Fruit fly (Drosophila melanogaster) whole organism, prepupa: ENCODE measurements around the gene Cen.

Experiments
- CG11902 ChIP-seq: fragments of 200-800 bp; sonication (Bioruptor generic); optimal IDR thresholded peaks from 3 replicates; lab custom pipeline; 2016; ENCODE audit warnings: missing biosample characterization, missing genetic modification characterization
- CG15336 ChIP-seq: fragments of 200-800 bp; sonication (Bioruptor generic); IDR thresholded peaks from 2 replicates; pipeline ENCODE4 v1.3.6; 2022; ENCODE audit warnings: missing biosample characterization, missing genetic modification characterization
- CG16779 ChIP-seq: fragments of 200-800 bp; sonication (Bioruptor generic); optimal IDR thresholded peaks from 3 replicates; lab custom pipeline; 2017; ENCODE audit warnings: missing biosample characterization, mild to moderate bottlenecking, missing genetic modification characterization
- CG3032 ChIP-seq: fragments of 200-800 bp; optimal IDR thresholded peaks from 2 replicates; lab custom pipeline; 2019; ENCODE audit warnings: missing biosample characterization, mild to moderate bottlenecking, missing genetic modification characterization, moderate library complexity
- CG31627 ChIP-seq: fragments of 200-800 bp; sonication (Bioruptor generic); optimal IDR thresholded peaks from 3 replicates; lab custom pipeline; 2016; ENCODE audit warnings: missing biosample characterization, missing genetic modification characterization
- CG32006 ChIP-seq: fragments of 200-800 bp; sonication (Bioruptor generic); optimal IDR thresholded peaks from 3 replicates; lab custom pipeline; 2017; ENCODE audit warnings: missing biosample characterization, mild to moderate bottlenecking, missing genetic modification characterization
- CG34406 ChIP-seq: fragments of 200-800 bp; sonication (Bioruptor generic); optimal IDR thresholded peaks from 3 replicates; lab custom pipeline; 2016; ENCODE audit warnings: missing biosample characterization, missing genetic modification characterization
- CG3919 ChIP-seq: fragments of 200-800 bp; sonication (Bioruptor generic); optimal IDR thresholded peaks from 3 replicates; lab custom pipeline; 2016; ENCODE audit warnings: missing biosample characterization, missing genetic modification characterization
- CG4318 ChIP-seq: fragments of 200-800 bp; sonication (Bioruptor generic); optimal IDR thresholded peaks from 3 replicates; lab custom pipeline; 2017; ENCODE audit warnings: missing biosample characterization, mild to moderate bottlenecking, missing genetic modification characterization
- CG6163 ChIP-seq: fragments of 200-800 bp; sonication (Bioruptor generic); IDR thresholded peaks from 3 replicates; pipeline ENCODE4 v1.3.6; 2022; ENCODE audit warnings: missing biosample characterization, missing genetic modification characterization
- CG6276 ChIP-seq: fragments of 200-800 bp; sonication (Bioruptor generic); optimal IDR thresholded peaks from 2 replicates; lab custom pipeline; 2017; ENCODE audit warnings: missing biosample characterization, mild to moderate bottlenecking, missing genetic modification characterization
- CG6808 ChIP-seq: fragments of 200-800 bp; sonication (Bioruptor generic); optimal IDR thresholded peaks from 3 replicates; lab custom pipeline; 2017; ENCODE audit warnings: missing biosample characterization, missing genetic modification characterization, mild to moderate bottlenecking, moderate library complexity, missing genetic modification reagents
- CG8119 ChIP-seq: fragments of 200-800 bp; sonication (Bioruptor generic); IDR thresholded peaks from 3 replicates; pipeline ENCODE4 v1.3.6; 2022; ENCODE audit warnings: missing biosample characterization, missing genetic modification characterization
- CG8319 ChIP-seq: fragments of 200-800 bp; sonication (Bioruptor generic); optimal IDR thresholded peaks from 3 replicates; lab custom pipeline; 2016; ENCODE audit warnings: missing biosample characterization, missing genetic modification characterization
- CG8632 ChIP-seq: fragments of 200-800 bp; sonication (Bioruptor generic); optimal IDR thresholded peaks from 3 replicates; lab custom pipeline; 2016; ENCODE audit warnings: missing biosample characterization, missing genetic modification characterization
- CG9139 ChIP-seq: fragments of 200-800 bp; sonication (Bioruptor generic); optimal IDR thresholded peaks from 3 replicates; lab custom pipeline; 2017; ENCODE audit warnings: missing biosample characterization, mild to moderate bottlenecking, missing genetic modification characterization
- Eip75B ChIP-seq: fragments of 200-800 bp; sonication (Bioruptor generic); optimal IDR thresholded peaks from 3 replicates; lab custom pipeline; 2016; ENCODE audit warnings: missing biosample characterization, missing genetic modification characterization
- Eip78C ChIP-seq: fragments of 200-800 bp; sonication (Bioruptor generic); peaks from one replicate; lab custom pipeline; 2016; ENCODE audit warnings: missing biosample characterization, missing genetic modification characterization
- Eip93F ChIP-seq: fragments of 200-800 bp; sonication (Bioruptor generic); optimal IDR thresholded peaks from 2 replicates; lab custom pipeline; 2016; ENCODE audit warnings: missing biosample characterization, mild to moderate bottlenecking, missing genetic modification characterization
- Ets96B ChIP-seq: fragments of 200-800 bp; optimal IDR thresholded peaks from 2 replicates; lab custom pipeline; 2019; ENCODE audit warnings: missing biosample characterization, mild to moderate bottlenecking, missing genetic modification characterization, moderate library complexity
- Gug ChIP-seq: fragments of 200-800 bp; sonication (Bioruptor generic); IDR thresholded peaks from 2 replicates; pipeline ENCODE4 v1.3.6; 2022; ENCODE audit warnings: missing biosample characterization, missing genetic modification characterization
- Hr38 ChIP-seq: sonication (Bioruptor generic); optimal IDR thresholded peaks from 2 replicates; lab custom pipeline; 2016; ENCODE audit warnings: missing biosample characterization, missing genetic modification characterization
- Hr39 ChIP-seq: fragments of 200-800 bp; sonication (Bioruptor generic); optimal IDR thresholded peaks from 2 replicates; lab custom pipeline; 2016; ENCODE audit warnings: missing biosample characterization, missing genetic modification characterization
- Hr4 ChIP-seq: fragments of 200-800 bp; sonication (Bioruptor generic); optimal IDR thresholded peaks from 3 replicates; lab custom pipeline; 2016; ENCODE audit warnings: missing biosample characterization, missing genetic modification characterization
- Lpt ChIP-seq: fragments of 200-800 bp; sonication (Bioruptor generic); optimal IDR thresholded peaks from 3 replicates; lab custom pipeline; 2016; ENCODE audit warnings: missing biosample characterization, missing genetic modification characterization
- Met ChIP-seq: fragments of 200-800 bp; sonication (Bioruptor generic); optimal IDR thresholded peaks from 3 replicates; lab custom pipeline; 2016; ENCODE audit warnings: missing biosample characterization, missing genetic modification characterization
- Smox ChIP-seq: fragments of 200-800 bp; sonication (Bioruptor generic); optimal IDR thresholded peaks from 3 replicates; lab custom pipeline; 2016; ENCODE audit warnings: missing biosample characterization, missing genetic modification characterization
- Sox14 ChIP-seq: fragments of 200-800 bp; sonication (Bioruptor generic); optimal IDR thresholded peaks from 3 replicates; lab custom pipeline; 2016; ENCODE audit warnings: missing biosample characterization, missing genetic modification characterization
- Sox15 ChIP-seq: fragments of 200-800 bp; sonication (Bioruptor generic); optimal IDR thresholded peaks from 3 replicates; lab custom pipeline; 2016; ENCODE audit warnings: missing biosample characterization, missing genetic modification characterization
- achi ChIP-seq: fragments of 200-800 bp; sonication (Bioruptor generic); optimal IDR thresholded peaks from 3 replicates; lab custom pipeline; 2016; ENCODE audit warnings: missing biosample characterization, missing genetic modification characterization
- acj6 ChIP-seq: fragments of 200-800 bp; sonication (Bioruptor generic); optimal IDR thresholded peaks from 3 replicates; lab custom pipeline; 2016; ENCODE audit warnings: missing biosample characterization, missing genetic modification characterization
- cyc ChIP-seq: fragments of 200-800 bp; sonication (Bioruptor generic); optimal IDR thresholded peaks from 3 replicates; lab custom pipeline; 2016; ENCODE audit warnings: missing biosample characterization, missing genetic modification characterization
- dsx ChIP-seq: fragments of 200-800 bp; optimal IDR thresholded peaks from 3 replicates; lab custom pipeline; 2019; ENCODE audit warnings: missing biosample characterization, mild to moderate bottlenecking, missing genetic modification characterization, moderate library complexity; ENCODE audit not compliant: poor library complexity, severe bottlenecking
- eg ChIP-seq: fragments of 200-800 bp; sonication (Bioruptor generic); IDR thresholded peaks from 3 replicates; pipeline ENCODE4 v1.3.6; 2022; ENCODE audit warnings: missing biosample characterization, missing genetic modification characterization
- esn ChIP-seq: fragments of 200-800 bp; sonication (Bioruptor generic); optimal IDR thresholded peaks from 2 replicates; lab custom pipeline; 2016; ENCODE audit warnings: missing biosample characterization, mild to moderate bottlenecking, missing genetic modification characterization, moderate library complexity
- fd59A ChIP-seq: fragments of 200-800 bp; sonication (Bioruptor generic); optimal IDR thresholded peaks from 2 replicates; lab custom pipeline; 2017; ENCODE audit warnings: missing biosample characterization, mild to moderate bottlenecking, missing genetic modification characterization, missing genetic modification reagents
- fkh ChIP-seq: fragments of 200-800 bp; sonication (Bioruptor generic); optimal IDR thresholded peaks from 3 replicates; lab custom pipeline; 2017; ENCODE audit warnings: missing biosample characterization, mild to moderate bottlenecking, missing genetic modification characterization, moderate library complexity
- lz ChIP-seq: fragments of 200-800 bp; sonication (Bioruptor generic); optimal IDR thresholded peaks from 3 replicates; lab custom pipeline; 2016; ENCODE audit warnings: missing biosample characterization, missing genetic modification characterization
- pdm3 ChIP-seq: fragments of 200-800 bp; sonication (Bioruptor generic); optimal IDR thresholded peaks from 3 replicates; lab custom pipeline; 2016; ENCODE audit warnings: missing biosample characterization, missing genetic modification characterization
- salr ChIP-seq, 2 experiments: fragments of 200-800 bp; sonication (Bioruptor generic); optimal IDR thresholded peaks; 3 replicates each; lab custom pipeline; 2016 to 2018; ENCODE audit warnings: missing biosample characterization in 2 of 2, missing genetic modification characterization in 2 of 2, mild to moderate bottlenecking in 1 of 2
- svp ChIP-seq: fragments of 200-800 bp; sonication (Bioruptor generic); peaks from one replicate; lab custom pipeline; 2016; ENCODE audit warnings: missing biosample characterization, missing genetic modification characterization
- topi ChIP-seq: fragments of 200-800 bp; sonication (Bioruptor generic); optimal IDR thresholded peaks from 3 replicates; lab custom pipeline; 2016; ENCODE audit warnings: missing biosample characterization, missing genetic modification characterization

Gene Cen

dm6 chr2L:20649891-20650290 lies 31.8 kb downstream of the Cen start, which contains the start of gene CG2611:
CG2611 (plus strand) TSS chr2L:20650189.
- TF ChIP-seq achi (GFP tag; lab: Kevin White, UChicago) (peak; percentile 48), Sox14 (GFP tag; lab: Kevin White, UChicago) (peak; percentile 78), cyc (GFP tag; lab: Kevin White, UChicago) (peak; percentile 51), CG6163 (GFP tag; lab: Robert Waterston, UW) (peak; percentile 59; the same call in 2 of the 3 replicates), Sox15 (GFP tag; lab: Kevin White, UChicago) (no peak), CG3919 (GFP tag; lab: Kevin White, UChicago) (no peak), eg (0 out of 3 replicates have a peak, but pooled peaks have one; percentile 30), CG34406 (GFP tag; lab: Kevin White, UChicago) (no peak), Gug (no peak), fkh (peak; percentile 96), CG31627 (GFP tag; lab: Kevin White, UChicago) (peak; percentile 65), CG8632 (GFP tag; lab: Kevin White, UChicago) (no peak), Smox (GFP tag; lab: Kevin White, UChicago) (no peak), CG15336 (GFP tag; lab: Robert Waterston, UW) (peak; percentile 35; the same call in 1 of the 2 replicates), lz (GFP tag; lab: Kevin White, UChicago) (peak; percentile 60), CG6276 (no peak), Eip78C (GFP tag; lab: Kevin White, UChicago) (no peak), Eip75B (GFP tag; lab: Kevin White, UChicago) (no peak), CG9139 (GFP tag; lab: Kevin White, UChicago) (no peak), topi (peak; percentile 48), CG8119 (GFP tag; lab: Robert Waterston, UW) (no peak), esn (GFP tag; lab: Kevin White, UChicago) (peak; percentile 66), svp (GFP tag; lab: Kevin White, UChicago) (peak; percentile 61), CG11902 (peak; percentile 2), fd59A (GFP tag; lab: Kevin White, UChicago) (no peak), Ets96B (tag; lab: Kevin White, UChicago) (peak; percentile 35), Hr39 (GFP tag; lab: Kevin White, UChicago) (peak; percentile 62), CG3032 (peak; percentile 41), acj6 (GFP tag; lab: Kevin White, UChicago) (peak; percentile 53)

DNA sequence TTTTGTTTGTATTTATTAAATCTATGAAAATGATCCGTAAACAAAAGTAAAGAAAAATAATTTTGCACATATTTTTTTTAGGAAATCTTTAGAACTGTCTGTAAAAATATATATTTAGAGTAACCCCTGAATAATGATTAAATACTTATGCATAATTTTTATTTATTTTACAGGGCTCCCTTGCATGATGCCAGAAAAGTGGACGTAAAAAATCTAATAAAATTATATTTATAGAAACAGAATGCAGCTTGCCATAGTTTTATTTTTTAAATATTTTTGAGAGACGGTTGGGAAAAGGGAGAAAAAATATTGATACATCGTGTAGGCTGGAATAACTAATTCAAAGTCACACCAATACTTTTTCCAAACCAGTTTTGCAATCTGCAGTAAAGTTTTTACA lies 33.0 kb downstream of the Cen start, which contains the start of gene CG18810:
Gene CG18810 (plus strand): TSS at position 301 of the 400 bp plus-strand sequence.
- TF ChIP-seq Hr39 (GFP tag; lab: Kevin White, UChicago) (no peak), CG16779 (tag; lab: Kevin White, UChicago) (no peak), cyc (GFP tag; lab: Kevin White, UChicago) (no peak), Eip78C (GFP tag; lab: Kevin White, UChicago) (no peak), CG6808 (GFP tag; lab: Kevin White, UChicago) (no peak), CG11902 (no peak), fd59A (GFP tag; lab: Kevin White, UChicago) (no peak), CG3919 (GFP tag; lab: Kevin White, UChicago) (no peak), Eip93F (GFP tag; lab: Kevin White, UChicago) (no peak), Sox14 (GFP tag; lab: Kevin White, UChicago) (no peak), CG8319 (GFP tag; lab: Kevin White, UChicago) (no peak), Lpt (GFP tag; lab: Kevin White, UChicago) (no peak), Hr38 (GFP tag; lab: Kevin White, UChicago) (no peak), CG34406 (GFP tag; lab: Kevin White, UChicago) (no peak), Eip75B (GFP tag; lab: Kevin White, UChicago) (no peak), pdm3 (no peak), Met (GFP tag; lab: Kevin White, UChicago) (no peak)

dm6 chr2L:20647240-20647908 lies 34.3 kb downstream of the Cen start:
- no peak for TF ChIP-seq fd59A (GFP tag; lab: Kevin White, UChicago)
- no peak for TF ChIP-seq CG6163 (GFP tag; lab: Robert Waterston, UW)
- TF ChIP-seq lz (GFP tag; lab: Kevin White, UChicago), result no peak
- no peak for TF ChIP-seq CG8632 (GFP tag; lab: Kevin White, UChicago)
- TF ChIP-seq CG16779 (tag; lab: Kevin White, UChicago), result no peak
- TF ChIP-seq fkh, result peak; percentile 38
- no peak for TF ChIP-seq CG32006 (GFP tag; lab: Kevin White, UChicago)
- no peak for TF ChIP-seq Ets96B (tag; lab: Kevin White, UChicago)
- TF ChIP-seq Met (GFP tag; lab: Kevin White, UChicago), result no peak
- peak; percentile 7 for TF ChIP-seq esn (GFP tag; lab: Kevin White, UChicago)
- no peak for TF ChIP-seq CG4318 (GFP tag; lab: Kevin White, UChicago)
- peak; percentile 48 for TF ChIP-seq Eip78C (GFP tag; lab: Kevin White, UChicago)
- TF ChIP-seq salr (GFP tag; optimal IDR thresholded peaks at IDR 0.05; lab: Kevin White, UChicago), result no peak
- no peak for TF ChIP-seq Sox15 (GFP tag; lab: Kevin White, UChicago)
- TF ChIP-seq dsx, result no peak
- TF ChIP-seq CG15336 (GFP tag; lab: Robert Waterston, UW), result no peak
- no peak for TF ChIP-seq CG8319 (GFP tag; lab: Kevin White, UChicago)
- no peak for TF ChIP-seq CG34406 (GFP tag; lab: Kevin White, UChicago)
- TF ChIP-seq svp (GFP tag; lab: Kevin White, UChicago), result peak; percentile 63
- no peak for TF ChIP-seq Hr4
